Worm (Caenorhabditis elegans) whole organism, young adult: ENCODE data around the gene T05B4.13.

ENCODE experiments used
- Y53F4B.3 ChIP-seq: fragments of 200-800 bp; sonication (Bioruptor generic); IDR thresholded peaks from 2 replicates; pipeline ENCODE4 v1.3.6; 2022; ENCODE audit warnings: missing genetic modification reagents, missing genetic modification characterization, missing compliant biosample characterization
- ama-1 ChIP-seq, 3 experiments: fragments of 150-350 bp in 1 of 3; sonication (generic microtip) in 2 of 3; optimal IDR thresholded peaks; 2 replicates each; lab custom pipeline; 2014 to 2018; ENCODE audit warnings: missing biosample characterization in 2 of 3, missing genetic modification characterization in 2 of 3, missing genetic modification reagents in 2 of 3
- atf-7 ChIP-seq: sonication (generic microtip); optimal IDR thresholded peaks from 2 replicates; lab custom pipeline; 2017; ENCODE audit warnings: mild to moderate bottlenecking, missing genetic modification characterization, missing compliant biosample characterization
- ceh-27 ChIP-seq: fragments of 200-800 bp; sonication (Bioruptor generic); optimal IDR thresholded peaks from 2 replicates; lab custom pipeline; 2018; ENCODE audit warnings: mild to moderate bottlenecking, missing genetic modification characterization, moderate library complexity, missing compliant biosample characterization
- lin-40 ChIP-seq: sonication (generic microtip); optimal IDR thresholded peaks from 2 replicates; lab custom pipeline; 2016; ENCODE audit warnings: missing genetic modification characterization, mild to moderate bottlenecking, missing compliant biosample characterization, missing genotype, missing genetic modification reagents
- pha-4 ChIP-seq: fragments of 150-350 bp; sonication (generic microtip); optimal IDR thresholded peaks from 2 replicates; lab custom pipeline; 2014; ENCODE audit warnings: missing biosample characterization, missing genetic modification reagents, missing genetic modification characterization
- snpc-4 ChIP-seq, 5 experiments: fragments of 150-350 bp in 1 of 5; sonication (generic microtip) in 4 of 5; optimal IDR thresholded peaks; 2 replicates each; lab custom pipeline; 2014 to 2018; ENCODE audit warnings: missing genetic modification characterization in 5 of 5, missing biosample characterization in 3 of 5, antibody characterized with exemption in 2 of 5, mild to moderate bottlenecking in 2 of 5, missing compliant biosample characterization in 2 of 5, missing genotype in 2 of 5, moderate library complexity in 2 of 5, missing genetic modification reagents in 1 of 5
- unc-130 ChIP-seq: sonication (generic microtip); optimal IDR thresholded peaks from 2 replicates; lab custom pipeline; 2016; ENCODE audit warnings: missing genetic modification reagents, missing genetic modification characterization, missing compliant biosample characterization
- ztf-28 ChIP-seq: fragments of 200-800 bp; sonication (Bioruptor generic); IDR thresholded peaks from 2 replicates; pipeline ENCODE4 v1.3.6; 2022; ENCODE audit warnings: missing genetic modification reagents, missing genetic modification characterization, missing compliant biosample characterization

ce11 chrV:4116071-4116470, 11.3 kb downstream of the T05B4.13 start, which contains the start of gene T05B4.8:
- TF ChIP-seq Y53F4B.3 (GFP tag; lab: Robert Waterston, UW) (no peak), ama-1 (optimal IDR thresholded peaks at IDR 0.05; lab: Kevin White, UChicago) (no peak), ama-1 (GFP tag; optimal IDR thresholded peaks at IDR 0.05; lab: Kevin White, UChicago) (no peak), ztf-28 (GFP tag; lab: Robert Waterston, UW) (no peak), unc-130 (GFP tag; lab: Kevin White, UChicago) (no peak), atf-7 (no peak), lin-40 (no peak), snpc-4 (GFP tag; optimal IDR thresholded peaks at IDR 0.05; lab: Kevin White, UChicago) (no peak), snpc-4 (tag; optimal IDR thresholded peaks at IDR 0.05; lab: Kevin White, UChicago) (no peak), pha-4 (tag; lab: Kevin White, UChicago) (no peak), ceh-27 (GFP tag; lab: Kevin White, UChicago) (no peak)
